Fruit fly (Drosophila melanogaster): ENCODE data around the gene CG12105.

The CG12105 gene

dm6 chr3L:1661738-1662370, 46.3 kb upstream of the CG12105 start (continued):
- no peak for TF ChIP-seq her (GFP tag; optimal IDR thresholded peaks at IDR 0.05)
- TF ChIP-seq gcm (GFP tag; optimal IDR thresholded peaks at IDR 0.05): no peak
- no peak for TF ChIP-seq pb (GFP tag; optimal IDR thresholded peaks at IDR 0.05)
- TF ChIP-seq usp (GFP tag; optimal IDR thresholded peaks at IDR 0.05): no peak
- TF ChIP-seq NFAT (GFP tag; IDR thresholded peaks at IDR 0.05): no peak
- TF ChIP-seq hkb (optimal IDR thresholded peaks at IDR 0.05): no peak
- TF ChIP-seq hkb (GFP tag; IDR thresholded peaks at IDR 0.05): no peak
- no peak for TF ChIP-seq exex (tag; optimal IDR thresholded peaks at IDR 0.05)
- TF ChIP-seq Rx (GFP tag; IDR thresholded peaks at IDR 0.05): no peak
- no peak for TF ChIP-seq NC2α (GFP tag; optimal IDR thresholded peaks at IDR 0.05)
- TF ChIP-seq phol (tag; optimal IDR thresholded peaks at IDR 0.05): no peak
- no peak for TF ChIP-seq pfk (GFP tag; optimal IDR thresholded peaks at IDR 0.05)
- no peak for TF ChIP-seq bowl (GFP tag; IDR thresholded peaks at IDR 0.05)
- no peak for TF ChIP-seq esg (GFP tag; conservative IDR thresholded peaks at IDR 0.05)
- no peak for TF ChIP-seq klu (GFP tag; IDR thresholded peaks at IDR 0.05)
- TF ChIP-seq kah (GFP tag; optimal IDR thresholded peaks at IDR 0.05): no peak
- no peak for TF ChIP-seq amos (GFP tag; IDR thresholded peaks at IDR 0.05; ENCODE audit: partially characterized antibody)
- peak; percentile 58; the same call in 1 of the 2 replicates for TF ChIP-seq Adf1 (GFP tag; IDR thresholded peaks at IDR 0.05)
- TF ChIP-seq CG3281 (GFP tag; optimal IDR thresholded peaks at IDR 0.05): no peak
- TF ChIP-seq CG3407 (GFP tag; optimal IDR thresholded peaks at IDR 0.05): no peak
- TF ChIP-seq CG9932 (GFP tag; IDR thresholded peaks at IDR 0.05): no peak
- no peak for TF ChIP-seq btn (GFP tag; optimal IDR thresholded peaks at IDR 0.05)
- no peak for TF ChIP-seq HHEX (GFP tag; optimal IDR thresholded peaks at IDR 0.05)
- TF ChIP-seq abd-A (tag; optimal IDR thresholded peaks at IDR 0.05): no peak
- TF ChIP-seq CG18764 (GFP tag; optimal IDR thresholded peaks at IDR 0.05): no peak
- TF ChIP-seq Bgb (GFP tag; IDR thresholded peaks at IDR 0.05; ENCODE audit: partially characterized antibody): 0 out of 2 replicates have a peak, but pooled peaks have one; percentile 24
- TF ChIP-seq CTCF (GFP tag; optimal IDR thresholded peaks at IDR 0.05): no peak
- no peak for TF ChIP-seq Neu2 (GFP tag; optimal IDR thresholded peaks at IDR 0.05; ENCODE audit: borderline replicate concordance)
- TF ChIP-seq jumu (GFP tag; optimal IDR thresholded peaks at IDR 0.05): no peak
- TF ChIP-seq sim (GFP tag; IDR thresholded peaks at IDR 0.05): no peak
- no peak for TF ChIP-seq maf-S (GFP tag; optimal IDR thresholded peaks at IDR 0.05)
- no peak for TF ChIP-seq rib (GFP tag; IDR thresholded peaks at IDR 0.05)
- peak; percentile 19 for TF ChIP-seq Med (GFP tag)
- TF ChIP-seq ato (GFP tag; IDR thresholded peaks at IDR 0.05; ENCODE audit: partially characterized antibody): no peak
- TF ChIP-seq gt (GFP tag; IDR thresholded peaks at IDR 0.05): no peak
- TF ChIP-seq CG9609 (GFP tag; optimal IDR thresholded peaks at IDR 0.05): no peak
- 0 out of 3 replicates have a peak, but pooled peaks have one; percentile 41 for TF ChIP-seq CG34224 (GFP tag; IDR thresholded peaks at IDR 0.05; ENCODE audit: partially characterized antibody)
- no peak for TF ChIP-seq CG18619 (GFP tag; optimal IDR thresholded peaks at IDR 0.05)
- TF ChIP-seq p53 (GFP tag; optimal IDR thresholded peaks at IDR 0.05): no peak
- TF ChIP-seq CG16815 (GFP tag; optimal IDR thresholded peaks at IDR 0.05): no peak
- peak; percentile 25 for TF ChIP-seq CG10543 (GFP tag; optimal IDR thresholded peaks at IDR 0.05)
- TF ChIP-seq mld (GFP tag; IDR thresholded peaks at IDR 0.05; ENCODE audit: partially characterized antibody): no peak
- no peak for TF ChIP-seq CG12104 (GFP tag; optimal IDR thresholded peaks at IDR 0.05)
- no peak for TF ChIP-seq ara (GFP tag; IDR thresholded peaks at IDR 0.05)
- no peak for TF ChIP-seq Dek (tag; optimal IDR thresholded peaks at IDR 0.05)
- no peak for TF ChIP-seq tll (GFP tag; optimal IDR thresholded peaks at IDR 0.05)
- TF ChIP-seq D19B (GFP tag; optimal IDR thresholded peaks at IDR 0.05): no peak
- no peak for TF ChIP-seq Drgx (GFP tag; IDR thresholded peaks at IDR 0.05)
- no peak for TF ChIP-seq ems (GFP tag; optimal IDR thresholded peaks at IDR 0.05)
- no peak for TF ChIP-seq Stat92E (GFP tag; optimal IDR thresholded peaks at IDR 0.05)
- TF ChIP-seq luna (GFP tag; optimal IDR thresholded peaks at IDR 0.05): no peak
